Worm (Caenorhabditis elegans) whole organism, L3 larva: Measurements from ENCODE around the gene ZK512.4.

Experiments
- R02D3.7 ChIP-seq: fragments of 150-350 bp; optimal IDR thresholded peaks from 2 replicates; lab custom pipeline; 2014; ENCODE audit warnings: missing biosample characterization, missing genetic modification characterization
- aly-2 ChIP-seq: fragments of 150-350 bp; optimal IDR thresholded peaks from 2 replicates; lab custom pipeline; 2014; ENCODE audit warnings: missing biosample characterization, missing genetic modification characterization
- ama-1 ChIP-seq: fragments of 150-350 bp; optimal IDR thresholded peaks from 2 replicates; lab custom pipeline; 2018
- ceh-16 ChIP-seq: sonication (generic microtip); optimal IDR thresholded peaks from 2 replicates; lab custom pipeline; 2017; ENCODE audit warnings: missing biosample characterization, missing genetic modification characterization
- ceh-28 ChIP-seq: fragments of 150-350 bp; optimal IDR thresholded peaks from 2 replicates; lab custom pipeline; 2014; ENCODE audit warnings: missing biosample characterization, missing genetic modification reagents, missing genetic modification characterization
- ceh-82 ChIP-seq: fragments of 150-350 bp; optimal IDR thresholded peaks from 2 replicates; lab custom pipeline; 2014; ENCODE audit warnings: missing biosample characterization, missing genetic modification characterization
- ceh-9 ChIP-seq: sonication (generic microtip); optimal IDR thresholded peaks from 2 replicates; lab custom pipeline; 2018; ENCODE audit warnings: missing biosample characterization, missing genetic modification characterization
- egl-5 ChIP-seq: fragments of 150-350 bp; optimal IDR thresholded peaks from 2 replicates; lab custom pipeline; 2017; ENCODE audit warnings: missing biosample characterization, missing genetic modification reagents, missing genetic modification characterization, inconsistent platforms
- elt-1 ChIP-seq: fragments of 150-350 bp; optimal IDR thresholded peaks from 2 replicates; lab custom pipeline; 2014; ENCODE audit warnings: missing biosample characterization, missing genetic modification characterization
- elt-2 ChIP-seq: sonication (generic microtip); optimal IDR thresholded peaks from 2 replicates; lab custom pipeline; 2016; ENCODE audit warnings: missing genetic modification reagents, mild to moderate bottlenecking, missing genetic modification characterization, missing compliant biosample characterization
- eor-1 ChIP-seq, 2 experiments: fragments of 150-350 bp; optimal IDR thresholded peaks; 2 replicates each; lab custom pipeline; 2014 to 2018; ENCODE audit warnings: missing biosample characterization in 2 of 2, missing genetic modification characterization in 2 of 2
- fkh-10 ChIP-seq: sonication (generic microtip); optimal IDR thresholded peaks from 2 replicates; lab custom pipeline; 2017; ENCODE audit warnings: missing biosample characterization, missing genetic modification reagents, missing genetic modification characterization
- fkh-2 ChIP-seq: fragments of 150-350 bp; optimal IDR thresholded peaks from 2 replicates; lab custom pipeline; 2014; ENCODE audit warnings: missing biosample characterization, missing genetic modification reagents, missing genetic modification characterization
- fos-1 ChIP-seq: fragments of 150-350 bp; optimal IDR thresholded peaks from 2 replicates; lab custom pipeline; 2014; ENCODE audit warnings: missing biosample characterization, missing genetic modification characterization
- hmg-11 ChIP-seq: sonication (generic microtip); optimal IDR thresholded peaks from 2 replicates; lab custom pipeline; 2016; ENCODE audit warnings: missing genetic modification characterization, missing compliant biosample characterization
- jun-1 ChIP-seq: fragments of 150-350 bp; optimal IDR thresholded peaks from 2 replicates; lab custom pipeline; 2014; ENCODE audit warnings: missing biosample characterization, missing genetic modification reagents, missing genetic modification characterization
- lin-15B ChIP-seq: fragments of 150-350 bp; optimal IDR thresholded peaks from 2 replicates; lab custom pipeline; 2014; ENCODE audit warnings: missing biosample characterization, missing genetic modification characterization
- lin-39 ChIP-seq: fragments of 150-350 bp; optimal IDR thresholded peaks from 2 replicates; lab custom pipeline; 2018; ENCODE audit warnings: missing biosample characterization, missing genetic modification reagents, missing genetic modification characterization
- lsy-12 ChIP-seq: sonication (generic microtip); optimal IDR thresholded peaks from 2 replicates; lab custom pipeline; 2016; ENCODE audit warnings: mild to moderate bottlenecking, missing genetic modification characterization, missing compliant biosample characterization
- mdl-1 ChIP-seq: fragments of 150-350 bp; optimal IDR thresholded peaks from 2 replicates; lab custom pipeline; 2014; ENCODE audit warnings: missing biosample characterization, missing genetic modification characterization
- mml-1 ChIP-seq: fragments of 150-350 bp; sonication (generic microtip); optimal IDR thresholded peaks from 3 replicates; lab custom pipeline; 2014; ENCODE audit warnings: missing biosample characterization, missing genetic modification characterization
- nfya-1 ChIP-seq: sonication (generic microtip); optimal IDR thresholded peaks from 2 replicates; lab custom pipeline; 2017; ENCODE audit warnings: missing genetic modification characterization, mild to moderate bottlenecking, missing compliant biosample characterization, antibody characterized with exemption, moderate library complexity; ENCODE audit not compliant: insufficient read depth
- nhr-12 ChIP-seq: fragments of 150-350 bp; optimal IDR thresholded peaks from 2 replicates; lab custom pipeline; 2014; ENCODE audit warnings: missing biosample characterization, missing genetic modification characterization
- nhr-25 ChIP-seq: sonication (generic microtip); optimal IDR thresholded peaks from 2 replicates; lab custom pipeline; 2017; ENCODE audit warnings: missing biosample characterization, missing genetic modification characterization
- nhr-28 ChIP-seq: fragments of 150-350 bp; optimal IDR thresholded peaks from 2 replicates; lab custom pipeline; 2014; ENCODE audit warnings: missing biosample characterization, missing genetic modification characterization
- nhr-77 ChIP-seq: fragments of 150-350 bp; optimal IDR thresholded peaks from 2 replicates; lab custom pipeline; 2014; ENCODE audit warnings: missing biosample characterization, missing genetic modification characterization
- pha-4 ChIP-seq: fragments of 150-350 bp; optimal IDR thresholded peaks from 2 replicates; lab custom pipeline; 2014; ENCODE audit warnings: missing biosample characterization, missing genetic modification reagents, missing genetic modification characterization
- pqm-1 ChIP-seq: fragments of 150-350 bp; optimal IDR thresholded peaks from 2 replicates; lab custom pipeline; 2017; ENCODE audit warnings: missing biosample characterization, missing genetic modification characterization, inconsistent platforms
- sea-2 ChIP-seq: fragments of 150-350 bp; sonication (generic microtip); optimal IDR thresholded peaks from 4 replicates; lab custom pipeline; 2014; ENCODE audit warnings: missing biosample characterization, missing genetic modification reagents, missing genetic modification characterization
- skn-1 ChIP-seq: fragments of 150-350 bp; optimal IDR thresholded peaks from 2 replicates; lab custom pipeline; 2014; ENCODE audit warnings: missing biosample characterization, missing genetic modification characterization
- snpc-4 ChIP-seq: fragments of 150-350 bp; optimal IDR thresholded peaks from 2 replicates; lab custom pipeline; 2014; ENCODE audit warnings: missing biosample characterization, missing genetic modification characterization
- tbx-2 ChIP-seq: sonication (generic microtip); optimal IDR thresholded peaks from 2 replicates; lab custom pipeline; 2016; ENCODE audit warnings: mild to moderate bottlenecking, missing genetic modification characterization, missing compliant biosample characterization
- unc-39 ChIP-seq: sonication (generic microtip); optimal IDR thresholded peaks from 4 replicates; lab custom pipeline; 2017; ENCODE audit warnings: missing biosample characterization, missing genetic modification characterization
- unc-62 ChIP-seq: fragments of 150-350 bp; sonication (generic microtip); optimal IDR thresholded peaks from 4 replicates; lab custom pipeline; 2014; ENCODE audit warnings: missing biosample characterization, missing genetic modification reagents, missing genetic modification characterization
- ztf-11 ChIP-seq: fragments of 150-350 bp; optimal IDR thresholded peaks from 2 replicates; lab custom pipeline; 2014; ENCODE audit warnings: missing biosample characterization, missing genetic modification characterization
- ztf-4 ChIP-seq: fragments of 150-350 bp; optimal IDR thresholded peaks from 2 replicates; lab custom pipeline; 2014; ENCODE audit warnings: missing biosample characterization, missing genetic modification characterization

The ZK512.4 gene

ce11 chrIII:9130588-9130987 is 14.6 kb upstream of the ZK512.4 start, which contains the start of gene ZK512.10:
Gene ZK512.10 (plus strand): TSS chrIII:9130888.
- TF ChIP-seq lsy-12 (tag; lab: Kevin White, UChicago) (no peak), nhr-25 (tag; lab: Kevin White, UChicago) (no peak), ceh-16 (no peak), pqm-1 (tag; lab: Kevin White, UChicago) (no peak), elt-2 (tag; lab: Kevin White, UChicago) (no peak), nhr-77 (tag; lab: Kevin White, UChicago) (no peak), mdl-1 (tag; lab: Kevin White, UChicago) (no peak)

ce11 chrIII:9136587-9136986 is 8.6 kb upstream of the ZK512.4 start, which contains the start of gene eat-4:
Gene eat-4 (plus strand): TSS chrIII:9136887.
- TF ChIP-seq pha-4 = no peak
- TF ChIP-seq skn-1 (tag; lab: Kevin White, UChicago) = no peak
- TF ChIP-seq ceh-28 (tag; lab: Kevin White, UChicago) = no peak
- no peak for TF ChIP-seq sea-2
- no peak for TF ChIP-seq mml-1
- no peak for TF ChIP-seq snpc-4 (tag; lab: Kevin White, UChicago)
- TF ChIP-seq R02D3.7 (tag; lab: Kevin White, UChicago) = no peak
- TF ChIP-seq nhr-28 (tag; lab: Kevin White, UChicago) = no peak
- TF ChIP-seq unc-62 (GFP tag; lab: Kevin White, UChicago) = no peak
- TF ChIP-seq lin-15B (tag; lab: Kevin White, UChicago) = no peak
- no peak for TF ChIP-seq jun-1 (tag; lab: Kevin White, UChicago)
- no peak for TF ChIP-seq pqm-1 (tag; lab: Kevin White, UChicago)
- TF ChIP-seq egl-5 (tag; lab: Kevin White, UChicago) = no peak
- no peak for TF ChIP-seq tbx-2 (tag; lab: Kevin White, UChicago)
- TF ChIP-seq ama-1 = no peak
- no peak for TF ChIP-seq ztf-11 (tag; lab: Kevin White, UChicago)
- no peak for TF ChIP-seq ceh-82 (tag; lab: Kevin White, UChicago)
- TF ChIP-seq ztf-4 (tag; lab: Kevin White, UChicago) = no peak

ce11 chrIII:9138601-9139000 is 6.5 kb upstream of the ZK512.4 start, which contains the start of gene ZK512.7:
Gene ZK512.7 (minus strand): TSS chrIII:9138701.
- TF ChIP-seq fkh-10 (GFP tag; lab: Kevin White, UChicago) = no peak
- no peak for TF ChIP-seq nhr-25 (tag; lab: Kevin White, UChicago)
- TF ChIP-seq nhr-12 = no peak
- no peak for TF ChIP-seq ceh-16
- TF ChIP-seq elt-1 (tag; lab: Kevin White, UChicago) = no peak
- TF ChIP-seq unc-62 (GFP tag; lab: Kevin White, UChicago) = no peak
- TF ChIP-seq R02D3.7 (tag; lab: Kevin White, UChicago) = no peak
- TF ChIP-seq jun-1 (tag; lab: Kevin White, UChicago) = no peak
- TF ChIP-seq ztf-4 (tag; lab: Kevin White, UChicago) = no peak
- TF ChIP-seq fos-1 = no peak
- no peak for TF ChIP-seq eor-1 (tag; optimal IDR thresholded peaks at IDR 0.05; lab: Kevin White, UChicago)
- TF ChIP-seq skn-1 (tag; lab: Kevin White, UChicago) = no peak
- TF ChIP-seq unc-39 (tag; lab: Kevin White, UChicago) = no peak
- no peak for TF ChIP-seq ceh-82 (tag; lab: Kevin White, UChicago)
- no peak for TF ChIP-seq aly-2 (tag; lab: Kevin White, UChicago)
- no peak for TF ChIP-seq ama-1
- TF ChIP-seq sea-2 = no peak

- TF ChIP-seq ceh-9 (no peak), eor-1 (tag; optimal IDR thresholded peaks at IDR 0.05; lab: Kevin White, UChicago) (no peak), ceh-16 (no peak), nhr-12 (no peak), fkh-2 (no peak), mml-1 (no peak), hmg-11 (tag; lab: Kevin White, UChicago) (peak; percentile 7), nhr-25 (tag; lab: Kevin White, UChicago) (no peak), ceh-82 (tag; lab: Kevin White, UChicago) (no peak), fkh-10 (GFP tag; lab: Kevin White, UChicago) (no peak), nfya-1 (peak; percentile 11)
These were observed 1.2 kb upstream of the ZK512.4 start, which contains the start of gene ZK512.11 for ce11 chrIII:9143911-9144310. Gene ZK512.11 (plus strand): TSS chrIII:9144211.

- no peak for TF ChIP-seq elt-2 (tag; lab: Kevin White, UChicago)
- no peak for TF ChIP-seq egl-5 (tag; lab: Kevin White, UChicago)
- TF ChIP-seq skn-1 (tag; lab: Kevin White, UChicago) = no peak
- TF ChIP-seq mml-1 = no peak
- TF ChIP-seq snpc-4 (tag; lab: Kevin White, UChicago) = no peak
- TF ChIP-seq lin-39 (tag; lab: Kevin White, UChicago) = no peak
- TF ChIP-seq, all 47 proteins: peak for 0
These were observed 625 bp downstream of the ZK512.4 start, which contains the start of gene ZK512.8 for ce11 chrIII:9145765-9146164. Gene ZK512.8 (plus strand): TSS chrIII:9146065.
